Worm (Caenorhabditis elegans) whole organism, L1 larva: Measurements from ENCODE around the gene F54B3.4.

Experiments used
- elt-3 ChIP-seq, 6 experiments: fragments of 150-350 bp in 1 of 6; sonication (generic microtip); optimal IDR thresholded peaks; 2 replicates each; lab custom pipeline; 2017 to 2018; ENCODE audit warnings: missing biosample characterization in 6 of 6, missing genetic modification characterization in 6 of 6, inconsistent platforms in 1 of 6
- fos-1 ChIP-seq: fragments of 150-350 bp; optimal IDR thresholded peaks from 2 replicates; lab custom pipeline; 2014; ENCODE audit warnings: missing biosample characterization, missing genetic modification characterization
- lsy-2 ChIP-seq, 2 experiments: fragments of 150-350 bp; optimal IDR thresholded peaks; 2 replicates each; lab custom pipeline; 2014; ENCODE audit warnings: missing biosample characterization in 2 of 2, missing genetic modification characterization in 2 of 2
- nhr-11 ChIP-seq: fragments of 150-350 bp; optimal IDR thresholded peaks from 2 replicates; lab custom pipeline; 2014; ENCODE audit warnings: missing biosample characterization, missing genetic modification characterization
- pag-3 ChIP-seq: sonication (generic microtip); optimal IDR thresholded peaks from 2 replicates; lab custom pipeline; 2017; ENCODE audit warnings: missing genetic modification characterization, mild to moderate bottlenecking, missing compliant biosample characterization, antibody characterized with exemption, borderline replicate concordance; ENCODE audit not compliant: insufficient read depth
- sox-4 ChIP-seq: sonication (generic microtip); optimal IDR thresholded peaks from 2 replicates; lab custom pipeline; 2016; ENCODE audit warnings: missing genetic modification characterization, missing compliant biosample characterization

DNA sequence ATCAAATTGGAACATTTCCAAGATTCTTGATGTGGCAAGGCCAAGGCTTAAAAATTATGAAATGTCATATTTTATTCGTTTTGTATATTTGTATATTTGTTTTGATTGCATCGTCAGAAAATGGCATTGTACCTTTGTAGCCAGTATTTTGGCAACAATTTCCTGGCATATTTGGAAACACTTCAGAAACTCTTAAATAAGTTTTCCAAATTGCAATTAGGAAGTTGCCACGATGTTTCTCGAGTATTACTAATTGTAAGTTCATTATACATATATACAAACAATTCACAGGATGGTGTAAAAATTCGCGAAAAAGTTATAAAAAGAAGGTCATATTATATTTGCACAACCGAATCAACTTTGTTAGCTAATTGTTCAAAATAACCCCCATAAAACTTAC is 44.3 kb upstream of the F54B3.4 start, which contains the start of gene idpp-8:
- TF ChIP-seq lsy-2 (tag; optimal IDR thresholded peaks at IDR 0.05; lab: Kevin White, UChicago) = no peak
- no peak for TF ChIP-seq sox-4 (tag; lab: Kevin White, UChicago)
- TF ChIP-seq pag-3 = no peak
- no peak for TF ChIP-seq nhr-11
- TF ChIP-seq fos-1 = no peak
- TF ChIP-seq elt-3 (tag; optimal IDR thresholded peaks at IDR 0.05; lab: Kevin White, UChicago) = no peak
